Worm (Caenorhabditis elegans) whole organism, early embryonic: ENCODE measurements around the gene Y38H6C.13.
"Not testable (repeated sequence)": the region's sequence is repeated elsewhere in the genome, so short reads cannot be mapped to it uniquely, and the experiment has no call there.

Experiments
- B0310.2 ChIP-seq: sonication (generic microtip); optimal IDR thresholded peaks from 2 replicates; lab custom pipeline; 2016; ENCODE audit warnings: mild to moderate bottlenecking, missing genetic modification characterization, missing compliant biosample characterization
- aly-1 ChIP-seq: sonication (generic microtip); optimal IDR thresholded peaks from 2 replicates; lab custom pipeline; 2016; ENCODE audit warnings: missing genetic modification characterization, missing compliant biosample characterization
- ama-1 ChIP-seq: fragments of 150-350 bp; optimal IDR thresholded peaks from 2 replicates; lab custom pipeline; 2014
- flt-1 ChIP-seq: fragments of 200-800 bp; sonication (Bioruptor generic); IDR thresholded peaks from 2 replicates; pipeline ENCODE4 v1.3.6; 2022; ENCODE audit warnings: missing genetic modification characterization, missing compliant biosample characterization
- hnd-1 ChIP-seq: sonication (generic microtip); optimal IDR thresholded peaks from 2 replicates; lab custom pipeline; 2016; ENCODE audit warnings: missing genetic modification characterization, missing compliant biosample characterization
- scrt-1 ChIP-seq: fragments of 200-800 bp; sonication (Bioruptor generic); IDR thresholded peaks from 2 replicates; pipeline ENCODE4 v1.3.6; 2022; ENCODE audit warnings: missing genetic modification characterization, missing compliant biosample characterization

DNA sequence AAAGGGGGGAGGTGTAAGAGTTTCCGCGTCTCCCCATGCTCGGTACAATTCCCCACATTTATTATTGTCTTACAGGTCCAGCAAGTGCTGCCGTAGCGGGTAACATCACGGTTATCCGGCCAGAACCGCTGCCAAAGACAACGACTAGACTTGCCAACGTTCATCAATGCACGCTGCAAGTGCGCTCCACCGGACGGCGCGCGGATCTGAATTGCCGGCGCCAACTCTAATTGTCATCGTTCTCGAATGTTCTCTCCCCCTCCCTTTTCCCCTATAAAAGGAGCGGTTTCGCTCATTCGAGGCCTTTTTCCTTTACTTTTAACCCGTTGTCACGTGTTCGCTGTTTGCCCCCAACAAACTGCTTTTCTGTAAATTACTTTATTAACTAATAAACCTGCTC is 13.9 kb upstream of the Y38H6C.13 start, which contains the start of gene Y38H6C.8:
- not testable (repeated sequence) for TF ChIP-seq ama-1 (lab: Kevin White, UChicago); B0310.2 (tag; lab: Kevin White, UChicago); aly-1; flt-1 (GFP tag; lab: Robert Waterston, UW); scrt-1 (GFP tag; lab: Robert Waterston, UW); hnd-1 (tag; lab: Kevin White, UChicago)
